Fruit fly (Drosophila melanogaster) whole organism, pupa: ENCODE data around the gene CG9130.

Experiments
- CG10348 ChIP-seq: fragments of 200-800 bp; sonication (Bioruptor generic); IDR thresholded peaks from 2 replicates; pipeline ENCODE4 v1.3.6; 2022; ENCODE audit warnings: missing biosample characterization, missing genetic modification characterization
- CG12605 ChIP-seq: fragments of 200-800 bp; sonication (Bioruptor generic); IDR thresholded peaks from 2 replicates; pipeline ENCODE4 v1.3.6; 2022; ENCODE audit warnings: missing biosample characterization, missing genetic modification characterization
- CG14655 ChIP-seq: fragments of 200-800 bp; sonication (Bioruptor generic); optimal IDR thresholded peaks from 3 replicates; lab custom pipeline; 2017; ENCODE audit warnings: mild to moderate bottlenecking, missing biosample characterization, missing genetic modification reagents, missing genetic modification characterization
- CG17806 ChIP-seq: fragments of 200-800 bp; sonication (Bioruptor generic); optimal IDR thresholded peaks from 2 replicates; lab custom pipeline; 2018; ENCODE audit warnings: missing biosample characterization, mild to moderate bottlenecking, missing genetic modification characterization, moderate library complexity
- CG32121 ChIP-seq: fragments of 200-800 bp; sonication (Bioruptor generic); IDR thresholded peaks from 2 replicates; pipeline ENCODE4 v1.3.6; 2022; ENCODE audit warnings: missing biosample characterization, missing genetic modification characterization
- CG34367 ChIP-seq: fragments of 200-800 bp; sonication (Bioruptor generic); optimal IDR thresholded peaks from 2 replicates; lab custom pipeline; 2018; ENCODE audit warnings: missing biosample characterization, mild to moderate bottlenecking, missing genetic modification characterization
- CG8159 ChIP-seq: fragments of 200-800 bp; sonication (Bioruptor generic); optimal IDR thresholded peaks from 3 replicates; lab custom pipeline; 2018; ENCODE audit warnings: missing biosample characterization, mild to moderate bottlenecking, missing genetic modification characterization, moderate library complexity
- CG8301 ChIP-seq: fragments of 200-800 bp; sonication (Bioruptor generic); optimal IDR thresholded peaks from 2 replicates; lab custom pipeline; 2018; ENCODE audit warnings: missing biosample characterization, mild to moderate bottlenecking, missing genetic modification characterization
- CG9948 ChIP-seq: fragments of 200-800 bp; sonication (Bioruptor generic); optimal IDR thresholded peaks from 2 replicates; lab custom pipeline; 2018; ENCODE audit warnings: missing biosample characterization, mild to moderate bottlenecking, missing genetic modification characterization, moderate library complexity
- D1 ChIP-seq: fragments of 200-800 bp; sonication (Bioruptor generic); optimal IDR thresholded peaks from 2 replicates; lab custom pipeline; 2018; ENCODE audit warnings: missing biosample characterization, mild to moderate bottlenecking, missing genetic modification characterization, moderate library complexity
- Pif1B ChIP-seq: fragments of 200-800 bp; sonication (Bioruptor generic); optimal IDR thresholded peaks from 3 replicates; lab custom pipeline; 2016; ENCODE audit warnings: missing biosample characterization, missing genetic modification characterization
- Snoo ChIP-seq: fragments of 200-800 bp; sonication (Bioruptor generic); optimal IDR thresholded peaks from 3 replicates; lab custom pipeline; 2017; ENCODE audit warnings: missing biosample characterization, mild to moderate bottlenecking, missing genetic modification characterization, inconsistent platforms
- fd96Ca ChIP-seq: fragments of 200-800 bp; sonication (Bioruptor generic); IDR thresholded peaks from 3 replicates; pipeline ENCODE4 v1.3.6; 2022; ENCODE audit warnings: missing biosample characterization, missing genetic modification characterization
- gl ChIP-seq: fragments of 200-800 bp; sonication (Bioruptor generic); optimal IDR thresholded peaks from 2 replicates; lab custom pipeline; 2018; ENCODE audit warnings: missing biosample characterization, mild to moderate bottlenecking, missing genetic modification characterization

DNA sequence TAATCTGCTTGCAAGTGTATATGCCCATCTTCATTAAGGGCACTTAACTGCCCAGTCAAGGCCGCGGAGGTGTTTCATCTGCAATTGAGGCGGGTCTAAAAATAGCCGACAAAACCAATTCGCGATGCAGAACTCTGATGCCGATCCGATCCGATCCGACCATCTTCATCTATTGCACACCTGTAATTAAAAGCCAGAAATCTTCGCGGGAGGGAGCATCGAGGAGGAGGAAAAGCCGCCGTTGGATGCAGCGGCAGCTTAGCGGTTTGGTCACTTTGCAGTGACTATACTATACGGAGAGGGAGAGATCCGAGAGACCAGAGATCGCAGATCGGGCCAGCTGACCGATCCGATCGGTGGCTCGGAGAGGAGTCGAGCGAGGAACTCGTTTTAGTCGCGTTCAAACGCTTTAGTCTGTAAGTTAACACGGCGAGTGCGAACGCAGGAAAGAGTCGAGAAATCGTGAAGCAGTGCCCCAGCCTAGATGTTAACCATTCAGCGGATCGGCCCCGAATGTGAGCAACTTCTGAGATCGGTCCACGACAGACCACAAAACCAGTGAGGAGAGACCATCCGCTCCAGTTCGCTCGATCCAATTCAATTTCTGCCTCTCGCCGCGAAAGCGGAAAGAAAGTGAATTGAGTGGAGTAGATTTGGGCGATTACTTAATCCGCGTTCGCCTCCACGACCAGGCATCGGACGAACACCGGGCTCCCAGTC, 4.4 kb downstream of the CG9130 start, which contains the start of gene tfc:
- TF ChIP-seq CG10348 (GFP tag; lab: Robert Waterston, UW) (no peak), D1 (tag; lab: Kevin White, UChicago) (no peak), CG8301 (tag; lab: Kevin White, UChicago) (no peak), CG34367 (tag; lab: Kevin White, UChicago) (no peak), CG32121 (GFP tag; lab: Robert Waterston, UW) (no peak), Snoo (tag; lab: Kevin White, UChicago) (no peak), Pif1B (GFP tag; lab: Kevin White, UChicago) (no peak), CG17806 (tag; lab: Kevin White, UChicago) (no peak), fd96Ca (GFP tag; lab: Robert Waterston, UW) (peak; percentile 20; the same call in 1 of the 3 replicates), CG14655 (GFP tag; lab: Kevin White, UChicago) (no peak), gl (tag; lab: Kevin White, UChicago) (no peak), CG8159 (tag; lab: Kevin White, UChicago) (no peak), CG12605 (GFP tag; lab: Robert Waterston, UW) (peak; percentile 49), CG9948 (tag; lab: Kevin White, UChicago) (no peak)
